Worm (Caenorhabditis elegans): ENCODE data around the gene npr-29.

The npr-29 gene

DNA sequence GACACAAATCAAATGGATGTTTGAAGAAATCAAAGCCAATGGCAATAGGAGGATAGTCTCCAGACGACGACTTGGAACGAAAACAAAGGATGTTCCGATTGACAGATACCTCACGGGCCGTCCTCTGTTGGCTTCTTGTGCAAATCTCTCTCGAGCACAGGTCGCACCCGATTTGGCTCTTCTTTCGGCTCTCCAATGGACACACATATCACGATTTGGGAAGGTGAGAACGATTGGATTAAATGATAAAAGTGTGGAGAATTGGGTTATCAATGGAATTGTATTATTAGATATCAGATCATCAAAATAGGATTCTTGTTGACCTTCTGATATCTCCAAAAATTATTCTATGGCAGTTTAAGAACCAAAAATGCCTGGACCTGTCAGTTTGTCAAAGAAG, 9.1 kb downstream of the npr-29 start, which contains the start of gene ZC84.1:
Gene ZC84.1, minus strand, starts transcription at position 101 of the 400 bp plus-strand sequence.
- TF ChIP-seq W03F9.2 (tag; optimal IDR thresholded peaks at IDR 0.05) (no peak), him-1 (tag; optimal IDR thresholded peaks at IDR 0.05) (no peak), dao-5 (tag; optimal IDR thresholded peaks at IDR 0.05) (no peak)

DNA sequence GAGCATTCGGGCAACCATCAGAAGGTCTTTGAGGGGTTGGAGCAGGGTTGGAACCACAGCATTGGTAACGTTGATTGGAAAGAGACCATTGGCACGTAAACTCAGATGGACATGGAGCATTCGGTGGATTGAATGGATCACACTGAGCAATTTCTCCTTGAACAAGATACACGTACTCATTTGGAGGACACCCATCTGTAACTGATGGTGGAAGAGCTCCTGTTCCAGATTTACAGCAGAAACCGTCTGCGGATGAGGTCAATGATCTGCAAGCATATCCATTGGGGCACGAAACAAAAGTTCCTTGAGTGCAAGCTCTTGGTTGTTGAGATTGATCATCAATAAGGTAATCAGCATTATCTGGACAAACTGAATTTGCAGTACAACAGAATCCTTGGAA, 13.3 kb downstream of the npr-29 start:
- TF ChIP-seq him-1 (tag; optimal IDR thresholded peaks at IDR 0.05) = no peak
- TF ChIP-seq dao-5 (tag; optimal IDR thresholded peaks at IDR 0.05) = no peak
- TF ChIP-seq W03F9.2 (tag; optimal IDR thresholded peaks at IDR 0.05) = no peak

DNA sequence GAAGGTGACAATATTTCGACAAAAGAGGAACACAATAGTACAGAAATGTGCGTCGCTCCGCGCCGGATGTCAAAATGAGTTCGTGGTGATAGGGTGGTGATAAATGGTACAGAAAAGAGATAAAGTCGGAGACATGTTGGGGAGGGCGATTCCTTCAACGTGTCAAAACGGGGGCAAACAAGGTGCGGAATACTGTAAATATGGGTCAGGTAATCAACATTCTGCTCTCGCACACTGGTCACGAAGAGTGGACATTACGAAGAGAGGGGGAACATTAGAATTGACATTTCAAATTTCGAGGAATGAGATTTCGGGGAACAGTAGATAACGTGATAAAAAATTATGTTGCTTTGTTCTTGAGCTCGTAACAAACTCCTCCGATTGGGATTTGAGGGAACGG, 15.7 kb downstream of the npr-29 start, which contains the start of gene ZC84.6:
Gene ZC84.6, minus strand, starts transcription at position 101 of the 400 bp plus-strand sequence.
- TF ChIP-seq dao-5 (tag; optimal IDR thresholded peaks at IDR 0.05) = no peak
- no peak for TF ChIP-seq W03F9.2 (tag; optimal IDR thresholded peaks at IDR 0.05)
- TF ChIP-seq him-1 (tag; optimal IDR thresholded peaks at IDR 0.05) = no peak

DNA sequence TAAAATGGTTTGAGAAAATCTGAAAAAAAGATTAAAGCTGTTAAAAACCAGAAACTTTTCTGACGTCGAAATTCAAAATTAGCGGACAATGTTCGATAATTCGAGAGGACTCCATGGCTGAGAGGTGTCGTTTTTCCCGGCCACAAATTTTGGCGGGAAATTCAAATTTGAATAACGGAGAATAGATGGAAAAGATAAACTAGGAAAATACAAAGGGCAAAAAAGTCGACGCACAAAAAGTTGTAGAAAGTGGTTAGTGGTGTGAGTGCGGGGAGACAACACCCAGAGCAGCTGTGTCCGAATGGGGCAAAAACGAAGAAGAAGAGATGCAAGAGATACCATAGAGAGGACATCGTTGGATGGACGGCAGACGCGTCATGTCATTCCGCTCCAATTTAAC, 24.2 kb downstream of the npr-29 start, which contains the start of gene cls-3:
Gene cls-3, minus strand, starts transcription at position 19 of the 400 bp plus-strand sequence.
- no peak for TF ChIP-seq W03F9.2 (tag; optimal IDR thresholded peaks at IDR 0.05)
- no peak for TF ChIP-seq dao-5 (tag; optimal IDR thresholded peaks at IDR 0.05)
- no peak for TF ChIP-seq him-1 (tag; optimal IDR thresholded peaks at IDR 0.05)

DNA sequence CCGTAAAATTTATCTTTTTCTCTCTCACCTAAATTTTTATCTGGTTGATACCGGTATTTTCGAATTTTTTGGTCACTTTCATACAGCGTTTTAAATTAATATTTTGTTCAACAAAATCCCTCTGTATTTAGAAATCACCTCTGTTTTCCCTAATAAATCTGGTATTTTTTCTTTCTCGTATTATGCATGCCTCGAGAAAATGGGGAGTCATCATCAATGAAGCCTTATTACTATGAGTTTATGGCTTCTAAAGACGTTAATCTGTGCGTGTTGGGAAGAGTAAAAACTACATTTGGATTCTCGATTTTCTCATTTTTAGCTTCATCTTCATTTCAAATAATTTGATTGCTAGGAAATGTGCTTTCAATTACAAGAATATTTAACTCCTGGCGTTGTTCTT, 29.5 kb downstream of the npr-29 start, which contains the start of gene ZC84.7:
Gene ZC84.7, plus strand, starts transcription at position 301 of the 400 bp plus-strand sequence.
- TF ChIP-seq dao-5 (tag; optimal IDR thresholded peaks at IDR 0.05) (no peak), him-1 (tag; optimal IDR thresholded peaks at IDR 0.05) (no peak), W03F9.2 (tag; optimal IDR thresholded peaks at IDR 0.05) (no peak)

DNA sequence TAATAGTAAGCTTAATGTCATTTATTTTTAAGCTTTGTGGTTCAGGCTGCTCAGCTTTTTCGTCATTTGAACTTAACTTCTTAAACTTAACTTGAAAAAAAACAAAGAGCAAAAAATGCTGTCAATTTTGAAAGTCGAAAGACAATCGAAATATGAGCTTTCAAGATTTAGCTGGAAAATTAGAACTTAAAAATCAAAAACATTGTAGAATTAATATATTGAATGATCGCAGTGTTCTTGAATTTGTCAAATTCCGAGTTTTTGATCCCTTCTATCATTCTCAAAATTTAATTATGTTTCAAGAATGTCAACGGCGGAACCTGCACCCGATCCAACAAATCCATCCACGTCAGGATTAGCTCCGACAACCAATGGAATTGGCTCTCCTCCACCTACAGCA, 34.0 kb downstream of the npr-29 start, which contains the start of gene tax-4:
Gene tax-4, plus strand, starts transcription at position 301 of the 400 bp plus-strand sequence.
- TF ChIP-seq him-1 (tag; optimal IDR thresholded peaks at IDR 0.05) = no peak
- TF ChIP-seq dao-5 (tag; optimal IDR thresholded peaks at IDR 0.05) = no peak
- TF ChIP-seq W03F9.2 (tag; optimal IDR thresholded peaks at IDR 0.05) = no peak

DNA sequence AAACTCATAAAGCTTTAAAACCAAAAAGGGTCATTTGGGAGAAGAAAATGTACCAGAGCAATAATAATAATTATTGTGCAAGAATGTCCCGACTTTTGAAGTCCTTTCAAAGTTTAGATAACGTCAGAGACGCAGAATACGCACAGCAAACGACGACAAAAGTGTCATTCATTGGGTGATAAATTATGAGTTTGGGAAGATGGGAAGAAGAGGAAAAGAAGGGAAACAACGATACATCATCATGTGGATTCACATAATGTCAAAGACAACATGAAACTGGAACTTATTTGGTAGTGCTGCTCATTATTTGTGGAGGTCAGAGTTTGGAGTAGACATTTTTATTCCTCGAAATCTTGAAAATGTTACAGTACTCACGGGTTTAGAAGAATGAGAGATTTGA, 37.4 kb downstream of the npr-29 start:
- TF ChIP-seq him-1 (tag; optimal IDR thresholded peaks at IDR 0.05) (no peak), W03F9.2 (tag; optimal IDR thresholded peaks at IDR 0.05) (no peak), dao-5 (tag; optimal IDR thresholded peaks at IDR 0.05) (no peak)

DNA sequence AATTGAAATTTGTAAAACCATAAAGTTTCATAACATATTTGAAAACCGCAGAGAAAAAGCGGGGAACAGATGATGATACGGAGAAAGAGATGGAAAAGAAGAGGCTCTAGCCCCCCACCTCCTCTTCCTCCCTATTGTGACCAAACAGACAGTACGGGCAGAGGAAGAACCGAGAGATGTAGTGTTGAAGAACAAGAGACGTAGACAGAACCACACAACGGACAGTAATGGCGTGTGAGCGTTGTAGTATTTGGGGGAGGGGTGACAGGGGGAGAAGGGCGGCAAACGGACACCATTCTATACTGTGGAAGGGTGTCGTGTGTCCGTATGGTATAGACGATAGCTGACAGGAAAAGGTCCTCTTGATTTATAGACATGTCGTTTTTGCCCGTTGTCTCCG, 39.3 kb downstream of the npr-29 start:
- TF ChIP-seq dao-5 (tag; optimal IDR thresholded peaks at IDR 0.05) = no peak
- TF ChIP-seq W03F9.2 (tag; optimal IDR thresholded peaks at IDR 0.05) = no peak
- no peak for TF ChIP-seq him-1 (tag; optimal IDR thresholded peaks at IDR 0.05)

DNA sequence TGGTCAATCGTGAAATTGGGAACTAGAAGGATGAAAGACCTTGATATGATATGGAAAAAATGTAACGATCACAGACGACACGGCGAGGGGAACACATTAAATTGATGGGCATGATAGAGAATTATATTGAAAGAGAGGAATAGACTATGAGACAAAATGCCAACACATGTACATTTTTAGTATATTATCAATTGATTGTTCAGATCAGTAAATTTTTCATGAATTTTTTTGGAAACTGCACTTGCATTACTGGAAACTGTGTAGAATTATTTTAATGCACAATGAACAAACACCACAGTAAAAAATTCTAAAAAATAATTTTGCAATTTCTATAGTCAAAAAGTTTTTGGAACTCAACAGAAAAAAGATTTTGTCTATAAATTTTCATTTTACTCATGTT, 42.0 kb downstream of the npr-29 start:
- TF ChIP-seq him-1 (tag; optimal IDR thresholded peaks at IDR 0.05) (no peak), dao-5 (tag; optimal IDR thresholded peaks at IDR 0.05) (no peak), W03F9.2 (tag; optimal IDR thresholded peaks at IDR 0.05) (no peak)

DNA sequence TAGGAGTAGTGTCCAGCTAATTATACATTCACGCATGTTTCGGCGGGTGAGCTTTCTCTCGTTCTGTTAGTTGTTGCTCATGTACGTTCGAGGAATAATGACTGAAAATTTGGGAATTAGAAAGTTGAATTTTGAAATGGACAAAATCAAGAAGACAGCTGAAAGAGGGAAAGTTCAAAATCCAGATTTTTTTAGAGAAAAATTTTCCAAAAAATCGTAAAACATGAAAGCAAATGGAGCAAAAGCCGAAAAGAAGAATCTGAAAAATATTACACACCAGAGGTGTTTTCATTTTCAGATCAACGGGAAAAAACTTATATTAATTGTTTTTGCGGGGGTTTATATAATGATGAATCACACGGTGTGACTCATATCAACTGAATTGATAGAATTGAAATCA, 42.6 kb downstream of the npr-29 start, which contains the start of gene ina-1:
Gene ina-1, minus strand, starts transcription at position 101 of the 400 bp plus-strand sequence.
- TF ChIP-seq dao-5 (tag; optimal IDR thresholded peaks at IDR 0.05) (no peak), him-1 (tag; optimal IDR thresholded peaks at IDR 0.05) (no peak), W03F9.2 (tag; optimal IDR thresholded peaks at IDR 0.05) (no peak)

DNA sequence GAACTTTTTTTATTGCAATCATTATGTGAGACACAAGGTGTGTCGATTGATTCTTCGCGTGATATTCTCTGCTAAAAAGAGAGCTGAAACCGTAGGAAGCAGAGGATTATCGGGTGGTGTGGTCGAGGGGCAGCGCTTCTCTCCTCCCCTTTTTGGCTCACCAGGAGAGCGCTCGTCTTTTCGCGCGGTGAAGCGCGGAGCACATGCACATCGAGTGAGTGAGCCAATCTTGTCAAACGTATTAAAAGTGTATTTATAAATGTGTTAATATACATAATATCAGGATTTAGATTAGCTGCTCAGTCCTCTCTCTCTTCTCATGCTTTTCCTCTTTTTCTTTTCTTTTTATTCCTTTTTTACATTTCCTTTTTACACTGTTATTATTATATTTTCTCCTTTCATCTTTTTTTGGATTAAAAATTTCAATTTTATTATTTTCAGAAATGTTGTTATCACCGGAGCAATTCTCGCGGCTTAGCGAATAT, 52.6 kb downstream of the npr-29 start, which contains the start of gene dgk-3:
Gene dgk-3, plus strand, starts transcription at position 435 of the 485 bp plus-strand sequence.
- TF ChIP-seq dao-5 (tag; optimal IDR thresholded peaks at IDR 0.05) = no peak
- TF ChIP-seq him-1 (tag; optimal IDR thresholded peaks at IDR 0.05) = no peak
- no peak for TF ChIP-seq W03F9.2 (tag; optimal IDR thresholded peaks at IDR 0.05)

DNA sequence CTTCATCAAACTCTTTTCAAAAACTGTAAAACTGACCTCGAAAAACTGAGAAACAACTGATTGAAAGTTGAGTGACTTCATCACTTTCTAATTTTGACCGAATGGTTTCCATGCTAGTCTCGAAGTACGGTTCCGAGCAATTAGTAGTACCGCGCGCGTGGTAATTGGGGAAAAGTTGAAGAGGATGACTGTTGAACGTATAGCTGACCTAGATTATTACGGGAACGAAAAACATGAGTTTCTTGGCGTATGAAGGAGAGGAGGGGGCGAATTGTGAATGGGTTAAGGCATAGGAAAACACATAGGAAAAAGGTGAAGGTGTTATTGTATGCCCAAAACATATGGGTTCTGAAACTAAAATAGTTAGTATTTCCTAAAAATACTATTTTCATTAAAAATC, 53.7 kb downstream of the npr-29 start, which contains the start of gene ptr-9:
Gene ptr-9, minus strand, starts transcription at position 101 of the 400 bp plus-strand sequence.
- TF ChIP-seq W03F9.2 (tag; optimal IDR thresholded peaks at IDR 0.05) (no peak), him-1 (tag; optimal IDR thresholded peaks at IDR 0.05) (no peak), dao-5 (tag; optimal IDR thresholded peaks at IDR 0.05) (no peak)

All from whole organism, L4/young adult.